Worm (Caenorhabditis elegans) whole organism, young adult: ENCODE measurements around the gene F19H6.5.

Experiments used
- nfya-1 ChIP-seq: sonication (generic microtip); optimal IDR thresholded peaks from 2 replicates; lab custom pipeline; 2017; ENCODE audit warnings: antibody characterized with exemption, missing compliant biosample characterization, missing genetic modification characterization, borderline replicate concordance; ENCODE audit not compliant: insufficient read depth
- pha-4 ChIP-seq: fragments of 150-350 bp; sonication (generic microtip); optimal IDR thresholded peaks from 2 replicates; lab custom pipeline; 2014; ENCODE audit warnings: missing biosample characterization, missing genetic modification reagents, missing genetic modification characterization

DNA sequence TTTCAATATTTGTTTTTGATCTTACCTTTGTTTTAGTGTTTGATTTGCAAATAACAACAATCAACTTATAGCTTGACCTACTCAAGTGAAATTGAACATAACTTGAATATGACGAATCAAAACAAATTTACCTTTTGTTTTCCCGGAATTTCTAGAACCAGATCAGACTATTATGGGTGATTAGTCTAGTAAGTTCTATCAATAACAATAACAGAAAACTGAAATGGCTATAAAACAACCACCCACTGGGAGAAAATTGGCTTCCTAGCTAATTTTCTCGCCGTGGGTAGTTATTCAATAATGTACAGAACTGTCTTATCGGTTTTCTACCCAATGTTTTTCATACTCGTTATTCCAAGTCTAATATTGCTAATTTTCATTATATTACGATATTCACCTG is 36.0 kb downstream of the F19H6.5 start, which contains the start of gene srd-45:
- TF ChIP-seq nfya-1 (no peak), pha-4 (no peak)
